Worm (Caenorhabditis elegans) whole organism, mixed stage, embryonic: ENCODE measurements around the gene R04F11.5.
A peak's percentile ranks its signal among the peaks of the same experiment; 100 is the strongest.

ENCODE experiments used
- M03D4.4 ChIP-seq: sonication (generic microtip); optimal IDR thresholded peaks from 2 replicates; lab custom pipeline; 2017; ENCODE audit warnings: mild to moderate bottlenecking, missing genetic modification characterization, missing compliant biosample characterization
- bed-3 ChIP-seq: fragments of 200-800 bp; sonication (Bioruptor generic); optimal IDR thresholded peaks from 3 replicates; lab custom pipeline; 2018; ENCODE audit warnings: mild to moderate bottlenecking, missing genetic modification characterization, moderate library complexity, missing compliant biosample characterization
- blmp-1 ChIP-seq: fragments of 150-350 bp; optimal IDR thresholded peaks from 2 replicates; lab custom pipeline; 2014; ENCODE audit warnings: missing biosample characterization, missing genetic modification characterization
- ceh-43 ChIP-seq: fragments of 200-800 bp; sonication (Bioruptor generic); optimal IDR thresholded peaks from 2 replicates; lab custom pipeline; 2018; ENCODE audit warnings: mild to moderate bottlenecking, missing genetic modification characterization, moderate library complexity, missing compliant biosample characterization
- ceh-83 ChIP-seq: fragments of 200-800 bp; sonication (Bioruptor generic); optimal IDR thresholded peaks from 2 replicates; lab custom pipeline; 2018; ENCODE audit warnings: mild to moderate bottlenecking, missing genetic modification characterization, missing compliant biosample characterization
- ces-1 ChIP-seq: fragments of 150-350 bp; optimal IDR thresholded peaks from 2 replicates; lab custom pipeline; 2014; ENCODE audit warnings: missing biosample characterization, missing genetic modification reagents, missing genetic modification characterization
- cnd-1 ChIP-seq: fragments of 200-800 bp; sonication (Bioruptor generic); optimal IDR thresholded peaks from 2 replicates; lab custom pipeline; 2018; ENCODE audit warnings: mild to moderate bottlenecking, missing genetic modification characterization, missing compliant biosample characterization
- drap-1 ChIP-seq: fragments of 200-800 bp; sonication (Bioruptor generic); optimal IDR thresholded peaks from 3 replicates; lab custom pipeline; 2018; ENCODE audit warnings: mild to moderate bottlenecking, missing genetic modification characterization, missing compliant biosample characterization
- elt-1 ChIP-seq: sonication (generic microtip); optimal IDR thresholded peaks from 2 replicates; lab custom pipeline; 2017; ENCODE audit warnings: missing genetic modification characterization, mild to moderate bottlenecking, missing compliant biosample characterization, antibody characterized with exemption, moderate library complexity, borderline replicate concordance; ENCODE audit not compliant: insufficient read depth
- ham-2 ChIP-seq: fragments of 200-800 bp; sonication (Bioruptor generic); optimal IDR thresholded peaks from 2 replicates; lab custom pipeline; 2018; ENCODE audit warnings: mild to moderate bottlenecking, missing genetic modification characterization, missing compliant biosample characterization
- hlh-1 ChIP-seq: fragments of 150-350 bp; optimal IDR thresholded peaks from 2 replicates; lab custom pipeline; 2014; ENCODE audit warnings: missing biosample characterization, missing genetic modification reagents, missing genetic modification characterization
- lin-13 ChIP-seq: fragments of 150-350 bp; optimal IDR thresholded peaks from 2 replicates; lab custom pipeline; 2014; ENCODE audit warnings: missing biosample characterization, missing genetic modification characterization
- lin-32 ChIP-seq: fragments of 200-800 bp; sonication (Bioruptor generic); optimal IDR thresholded peaks from 2 replicates; lab custom pipeline; 2018; ENCODE audit warnings: mild to moderate bottlenecking, missing genetic modification characterization, missing compliant biosample characterization
- lsy-2 ChIP-seq: fragments of 150-350 bp; optimal IDR thresholded peaks from 2 replicates; lab custom pipeline; 2014; ENCODE audit warnings: missing biosample characterization, missing genetic modification characterization
- mab-5 ChIP-seq: fragments of 150-350 bp; optimal IDR thresholded peaks from 2 replicates; lab custom pipeline; 2014; ENCODE audit warnings: missing biosample characterization, missing genetic modification characterization
- mep-1 ChIP-seq: fragments of 150-350 bp; optimal IDR thresholded peaks from 2 replicates; lab custom pipeline; 2017; ENCODE audit warnings: missing biosample characterization, missing genetic modification reagents, missing genetic modification characterization, inconsistent platforms
- mls-2 ChIP-seq: sonication (generic microtip); optimal IDR thresholded peaks from 2 replicates; lab custom pipeline; 2016; ENCODE audit warnings: mild to moderate bottlenecking, missing genetic modification characterization, moderate library complexity, missing compliant biosample characterization
- nhr-12 ChIP-seq: fragments of 150-350 bp; optimal IDR thresholded peaks from 2 replicates; lab custom pipeline; 2014; ENCODE audit warnings: missing biosample characterization, missing genetic modification characterization
- nhr-2 ChIP-seq: fragments of 150-350 bp; optimal IDR thresholded peaks from 2 replicates; lab custom pipeline; 2014; ENCODE audit warnings: missing biosample characterization, missing genetic modification characterization
- nhr-237 ChIP-seq: fragments of 150-350 bp; optimal IDR thresholded peaks from 2 replicates; lab custom pipeline; 2014; ENCODE audit warnings: missing biosample characterization, missing genetic modification characterization
- nhr-28 ChIP-seq: fragments of 150-350 bp; optimal IDR thresholded peaks from 2 replicates; lab custom pipeline; 2014; ENCODE audit warnings: missing biosample characterization, missing genetic modification characterization
- nhr-76 ChIP-seq: sonication (generic microtip); optimal IDR thresholded peaks from 2 replicates; lab custom pipeline; 2017; ENCODE audit warnings: missing biosample characterization, missing genetic modification characterization
- pha-4 ChIP-seq: fragments of 150-350 bp; optimal IDR thresholded peaks from 2 replicates; lab custom pipeline; 2018; ENCODE audit warnings: missing biosample characterization, missing genetic modification reagents, missing genetic modification characterization
- sem-2 ChIP-seq: fragments of 200-800 bp; sonication (Bioruptor generic); optimal IDR thresholded peaks from 2 replicates; lab custom pipeline; 2018; ENCODE audit warnings: mild to moderate bottlenecking, missing genetic modification characterization, missing compliant biosample characterization
- snpc-4 ChIP-seq: fragments of 150-350 bp; optimal IDR thresholded peaks from 2 replicates; lab custom pipeline; 2014; ENCODE audit warnings: missing biosample characterization, missing genetic modification characterization
- sptf-1 ChIP-seq: sonication (generic microtip); optimal IDR thresholded peaks from 2 replicates; lab custom pipeline; 2017; ENCODE audit warnings: mild to moderate bottlenecking, missing genetic modification characterization, moderate library complexity, missing compliant biosample characterization
- tbx-8 ChIP-seq: fragments of 200-800 bp; sonication (Bioruptor generic); optimal IDR thresholded peaks from 2 replicates; lab custom pipeline; 2018; ENCODE audit warnings: mild to moderate bottlenecking, missing genetic modification characterization, moderate library complexity, missing compliant biosample characterization
- unc-120 ChIP-seq: sonication (generic microtip); optimal IDR thresholded peaks from 2 replicates; lab custom pipeline; 2017; ENCODE audit warnings: missing genetic modification characterization, missing compliant biosample characterization; ENCODE audit not compliant: poor library complexity, severe bottlenecking
- unc-39 ChIP-seq: fragments of 150-350 bp; optimal IDR thresholded peaks from 2 replicates; lab custom pipeline; 2014; ENCODE audit warnings: missing biosample characterization, missing genetic modification characterization
- unc-62 ChIP-seq: fragments of 150-350 bp; optimal IDR thresholded peaks from 2 replicates; lab custom pipeline; 2014; ENCODE audit warnings: missing biosample characterization, missing genetic modification reagents, missing genetic modification characterization
- zip-8 ChIP-seq: fragments of 150-350 bp; optimal IDR thresholded peaks from 2 replicates; lab custom pipeline; 2014; ENCODE audit warnings: missing biosample characterization, missing genetic modification characterization
- ztf-11 ChIP-seq: fragments of 150-350 bp; optimal IDR thresholded peaks from 2 replicates; lab custom pipeline; 2014; ENCODE audit warnings: missing biosample characterization, missing genetic modification characterization

The R04F11.5 gene

ce11 chrV:12337894-12338293, 20.1 kb upstream of the R04F11.5 start, which contains the start of gene twk-13:
Gene twk-13, minus strand, starts transcription at chrV:12337994.
- TF ChIP-seq nhr-76 (tag; lab: Kevin White, UChicago) (no peak), ces-1 (no peak), zip-8 (tag; lab: Kevin White, UChicago) (no peak), sem-2 (GFP tag; lab: Kevin White, UChicago) (no peak), ceh-43 (GFP tag; lab: Kevin White, UChicago) (no peak), unc-62 (GFP tag; lab: Kevin White, UChicago) (no peak), mep-1 (tag; lab: Kevin White, UChicago) (no peak), unc-39 (no peak), tbx-8 (GFP tag; lab: Kevin White, UChicago) (no peak), M03D4.4 (no peak), snpc-4 (tag; lab: Kevin White, UChicago) (no peak), mab-5 (tag; lab: Kevin White, UChicago) (no peak), drap-1 (GFP tag; lab: Kevin White, UChicago) (no peak), nhr-12 (tag; lab: Kevin White, UChicago) (no peak), blmp-1 (tag; lab: Kevin White, UChicago) (no peak), lin-13 (no peak), hlh-1 (tag; lab: Kevin White, UChicago) (no peak)
- TF ChIP-seq, all 35 proteins: peak for 0

- no peak for TF ChIP-seq lin-13
- no peak for TF ChIP-seq hlh-1 (tag; lab: Kevin White, UChicago)
- TF ChIP-seq unc-62 (GFP tag; lab: Kevin White, UChicago): peak; percentile 10
Observed at ce11 chrV:12334387-12334786, 16.6 kb upstream of the R04F11.5 start.

- TF ChIP-seq elt-1 (no peak), lin-32 (no peak), ceh-83 (GFP tag; lab: Kevin White, UChicago) (peak; percentile 83), unc-120 (tag; lab: Kevin White, UChicago) (no peak), cnd-1 (peak; percentile 33), sptf-1 (tag; lab: Kevin White, UChicago) (peak; percentile 53), bed-3 (peak; percentile 1), tbx-8 (GFP tag; lab: Kevin White, UChicago) (no peak), M03D4.4 (peak; percentile 60), ham-2 (GFP tag; lab: Kevin White, UChicago) (no peak), nhr-76 (tag; lab: Kevin White, UChicago) (no peak), mls-2 (tag; lab: Kevin White, UChicago) (peak; percentile 37), mab-5 (tag; lab: Kevin White, UChicago) (no peak), sem-2 (GFP tag; lab: Kevin White, UChicago) (peak; percentile 41), lsy-2 (no peak), snpc-4 (tag; lab: Kevin White, UChicago) (no peak)
Observed at ce11 chrV:12331820-12332219, 14.0 kb upstream of the R04F11.5 start.

ce11 chrV:12329173-12329572, 11.4 kb upstream of the R04F11.5 start:
- TF ChIP-seq ces-1 (peak; percentile 83), nhr-76 (tag; lab: Kevin White, UChicago) (no peak)

- TF ChIP-seq ces-1 (no peak), nhr-76 (tag; lab: Kevin White, UChicago) (no peak), elt-1 (no peak), lin-32 (no peak), lin-13 (no peak), ceh-83 (GFP tag; lab: Kevin White, UChicago) (no peak), sptf-1 (tag; lab: Kevin White, UChicago) (no peak), pha-4 (tag; lab: Kevin White, UChicago) (no peak), lsy-2 (no peak), nhr-237 (tag; lab: Kevin White, UChicago) (no peak), bed-3 (no peak), tbx-8 (GFP tag; lab: Kevin White, UChicago) (no peak), mls-2 (tag; lab: Kevin White, UChicago) (no peak), M03D4.4 (no peak)
Observed at ce11 chrV:12326638-12327037, 8.8 kb upstream of the R04F11.5 start.

ce11 chrV:12320274-12320839, 2.5 kb upstream of the R04F11.5 start:
- TF ChIP-seq nhr-28 (no peak), sptf-1 (tag; lab: Kevin White, UChicago) (no peak), cnd-1 (no peak), nhr-76 (tag; lab: Kevin White, UChicago) (no peak), M03D4.4 (no peak), nhr-2 (tag; lab: Kevin White, UChicago) (no peak), hlh-1 (tag; lab: Kevin White, UChicago) (no peak), mls-2 (tag; lab: Kevin White, UChicago) (no peak), ztf-11 (tag; lab: Kevin White, UChicago) (no peak), lin-32 (no peak), elt-1 (no peak), unc-62 (GFP tag; lab: Kevin White, UChicago) (no peak), mab-5 (tag; lab: Kevin White, UChicago) (no peak), unc-39 (no peak), zip-8 (tag; lab: Kevin White, UChicago) (no peak)
